Fruit fly (Drosophila melanogaster) whole organism, embryonic: Measurements from ENCODE around the gene Fur2.

Experiments used
- Abd-B ChIP-seq: fragments of 200-800 bp; sonication (Bioruptor generic); optimal IDR thresholded peaks from 2 replicates; lab custom pipeline; 2018; ENCODE audit warnings: missing biosample characterization, mild to moderate bottlenecking, missing genetic modification characterization, moderate library complexity
- B-H1 ChIP-seq: fragments of 200-800 bp; sonication (Bioruptor generic); IDR thresholded peaks from 3 replicates; pipeline ENCODE4 v1.3.6; 2022; ENCODE audit warnings: missing biosample characterization, missing genetic modification characterization
- Bdp1 ChIP-seq: fragments of 200-800 bp; sonication (Bioruptor generic); optimal IDR thresholded peaks from 3 replicates; lab custom pipeline; 2016; ENCODE audit warnings: missing biosample characterization, missing genetic modification characterization
- CG10431 ChIP-seq: fragments of 200-800 bp; sonication (Bioruptor generic); optimal IDR thresholded peaks from 3 replicates; lab custom pipeline; 2018; ENCODE audit warnings: missing biosample characterization, mild to moderate bottlenecking, missing genetic modification characterization
- CG10959 ChIP-seq: fragments of 200-800 bp; sonication (Bioruptor generic); IDR thresholded peaks from 2 replicates; pipeline ENCODE4 v1.3.6; 2022; ENCODE audit warnings: missing biosample characterization, missing genetic modification characterization
- CG11696 ChIP-seq: fragments of 200-800 bp; sonication (Bioruptor generic); IDR thresholded peaks from 2 replicates; pipeline ENCODE4 v1.3.6; 2022; ENCODE audit warnings: missing biosample characterization, missing genetic modification characterization
- CG12744 ChIP-seq: fragments of 200-800 bp; sonication (Bioruptor generic); optimal IDR thresholded peaks from 2 replicates; lab custom pipeline; 2016; ENCODE audit warnings: missing biosample characterization, missing genetic modification characterization
- CG13287 ChIP-seq: fragments of 200-800 bp; sonication (Bioruptor generic); IDR thresholded peaks from 2 replicates; pipeline ENCODE4 v1.3.6; 2022; ENCODE audit warnings: missing biosample characterization, missing genetic modification characterization; ENCODE audit not compliant: partially characterized antibody
- CG13296 ChIP-seq: fragments of 200-800 bp; sonication (Bioruptor generic); optimal IDR thresholded peaks from 3 replicates; lab custom pipeline; 2018; ENCODE audit warnings: missing biosample characterization, mild to moderate bottlenecking, missing genetic modification characterization
- CG13775 ChIP-seq: fragments of 200-800 bp; sonication (Bioruptor generic); optimal IDR thresholded peaks from 3 replicates; lab custom pipeline; 2017; ENCODE audit warnings: missing biosample characterization, mild to moderate bottlenecking, missing genetic modification characterization
- CG14965 ChIP-seq: fragments of 200-800 bp; sonication (Bioruptor generic); optimal IDR thresholded peaks from 2 replicates; lab custom pipeline; 2016; ENCODE audit warnings: missing biosample characterization, missing genetic modification characterization, borderline replicate concordance
- CG17568 ChIP-seq: fragments of 200-800 bp; sonication (Bioruptor generic); optimal IDR thresholded peaks from 2 replicates; lab custom pipeline; 2018; ENCODE audit warnings: missing biosample characterization, mild to moderate bottlenecking, missing genetic modification characterization, moderate library complexity
- CG17612 ChIP-seq: fragments of 200-800 bp; sonication (Bioruptor generic); IDR thresholded peaks from 2 replicates; pipeline ENCODE4 v1.3.6; 2022; ENCODE audit warnings: missing biosample characterization, missing genetic modification characterization
- CG1792 ChIP-seq: fragments of 200-800 bp; sonication (Bioruptor generic); optimal IDR thresholded peaks from 2 replicates; lab custom pipeline; 2016; ENCODE audit warnings: missing biosample characterization, missing genetic modification characterization
- CG2199 ChIP-seq: fragments of 200-800 bp; sonication (Bioruptor generic); IDR thresholded peaks from 3 replicates; pipeline ENCODE4 v1.3.6; 2022; ENCODE audit warnings: missing biosample characterization, missing genetic modification characterization
- CG31441 ChIP-seq: fragments of 200-800 bp; sonication (Bioruptor generic); IDR thresholded peaks from 2 replicates; pipeline ENCODE4 v1.3.6; 2022; ENCODE audit warnings: missing biosample characterization, missing genetic modification characterization
- CG32532 ChIP-seq: fragments of 200-800 bp; sonication (Bioruptor generic); IDR thresholded peaks from 2 replicates; pipeline ENCODE4 v1.3.6; 2022; ENCODE audit warnings: missing biosample characterization, missing genetic modification characterization
- CG3281 ChIP-seq: fragments of 200-800 bp; sonication (Bioruptor generic); optimal IDR thresholded peaks from 3 replicates; lab custom pipeline; 2017; ENCODE audit warnings: missing biosample characterization, mild to moderate bottlenecking, missing genetic modification characterization
- CG3847 ChIP-seq: fragments of 200-800 bp; sonication (Bioruptor generic); IDR thresholded peaks from 2 replicates; pipeline ENCODE4 v1.3.6; 2022; ENCODE audit warnings: missing biosample characterization, missing genetic modification characterization
- CG6175 ChIP-seq: fragments of 200-800 bp; sonication (Bioruptor generic); IDR thresholded peaks from 3 replicates; pipeline ENCODE4 v1.3.6; 2022; ENCODE audit warnings: missing biosample characterization, missing genetic modification characterization
- CG7839 ChIP-seq: fragments of 200-800 bp; sonication (Bioruptor generic); optimal IDR thresholded peaks from 3 replicates; lab custom pipeline; 2018; ENCODE audit warnings: missing biosample characterization, mild to moderate bottlenecking, missing genetic modification characterization, moderate library complexity
- CG8359 ChIP-seq: fragments of 200-800 bp; sonication (Bioruptor generic); optimal IDR thresholded peaks from 2 replicates; lab custom pipeline; 2017; ENCODE audit warnings: missing biosample characterization, mild to moderate bottlenecking, missing genetic modification characterization, borderline replicate concordance
- CG8388 ChIP-seq: fragments of 200-800 bp; sonication (Bioruptor generic); optimal IDR thresholded peaks from 2 replicates; lab custom pipeline; 2019; ENCODE audit warnings: missing biosample characterization, mild to moderate bottlenecking, missing genetic modification characterization, moderate library complexity
- CHES-1-like ChIP-seq: fragments of 200-800 bp; sonication (Bioruptor generic); optimal IDR thresholded peaks from 2 replicates; lab custom pipeline; 2016; ENCODE audit warnings: missing biosample characterization, missing genetic modification characterization
- Gsc ChIP-seq: fragments of 200-800 bp; sonication (Bioruptor generic); IDR thresholded peaks from 2 replicates; pipeline ENCODE4 v1.3.6; 2022; ENCODE audit warnings: missing biosample characterization, missing genetic modification characterization
- H2.0 ChIP-seq: fragments of 200-800 bp; sonication (Bioruptor generic); IDR thresholded peaks from 2 replicates; pipeline ENCODE4 v1.3.6; 2022; ENCODE audit warnings: missing biosample characterization, missing genetic modification characterization
- Hey ChIP-seq: fragments of 200-800 bp; sonication (Bioruptor generic); optimal IDR thresholded peaks from 3 replicates; lab custom pipeline; 2018; ENCODE audit warnings: missing biosample characterization, mild to moderate bottlenecking, missing genetic modification characterization
- HmgD ChIP-seq: fragments of 200-800 bp; sonication (Bioruptor generic); optimal IDR thresholded peaks from 3 replicates; lab custom pipeline; 2016; ENCODE audit warnings: missing biosample characterization, missing genetic modification characterization
- Hr78 ChIP-seq, 2 experiments: fragments of 200-800 bp in 1 of 2; fragments of >200 bp in 1 of 2; sonication (Bioruptor generic) in 1 of 2; optimal IDR thresholded peaks; 2 replicates each; lab custom pipeline; 2017 to 2019; ENCODE audit warnings: missing biosample characterization in 2 of 2, missing genetic modification characterization in 2 of 2, mild to moderate bottlenecking in 1 of 2, moderate library complexity in 1 of 2
- Lim3 ChIP-seq: fragments of 200-800 bp; sonication (Bioruptor generic); IDR thresholded peaks from 2 replicates; pipeline ENCODE4 v1.3.6; 2022; ENCODE audit warnings: missing biosample characterization, missing genetic modification characterization
- Meics ChIP-seq: fragments of 200-800 bp; sonication (Bioruptor generic); optimal IDR thresholded peaks from 2 replicates; lab custom pipeline; 2017; ENCODE audit warnings: missing biosample characterization, mild to moderate bottlenecking, missing genetic modification characterization
- Neu2 ChIP-seq: fragments of 200-800 bp; sonication (Bioruptor generic); optimal IDR thresholded peaks from 3 replicates; lab custom pipeline; 2016; ENCODE audit warnings: missing biosample characterization, missing genetic modification characterization, borderline replicate concordance
- Optix ChIP-seq: fragments of 200-800 bp; sonication (Bioruptor generic); IDR thresholded peaks from 3 replicates; pipeline ENCODE4 v1.3.6; 2022; ENCODE audit warnings: missing biosample characterization, missing genetic modification characterization
- PHDP ChIP-seq: fragments of 200-800 bp; sonication (Bioruptor generic); optimal IDR thresholded peaks from 3 replicates; lab custom pipeline; 2018; ENCODE audit warnings: missing biosample characterization, mild to moderate bottlenecking, missing genetic modification characterization, moderate library complexity
- Rfx ChIP-seq: fragments of 200-800 bp; sonication (Bioruptor generic); IDR thresholded peaks from 2 replicates; pipeline ENCODE4 v1.3.6; 2022; ENCODE audit warnings: missing biosample characterization, missing genetic modification characterization
- Sry-δ ChIP-seq: fragments of 200-800 bp; sonication (Bioruptor generic); optimal IDR thresholded peaks from 2 replicates; lab custom pipeline; 2016; ENCODE audit warnings: missing biosample characterization, missing genetic modification characterization
- Stat92E ChIP-seq, 3 experiments: fragments of >200 bp in 2 of 3; fragments of 200-800 bp in 1 of 3; sonication (Bioruptor generic) in 1 of 3; optimal IDR thresholded peaks; 2 replicates each; lab custom pipeline; 2017 to 2019; ENCODE audit warnings: missing biosample characterization in 3 of 3, missing genetic modification characterization in 3 of 3, mild to moderate bottlenecking in 1 of 3, moderate library complexity in 1 of 3
- bcd ChIP-seq: fragments of 200-800 bp; sonication (Bioruptor generic); optimal IDR thresholded peaks from 2 replicates; lab custom pipeline; 2017; ENCODE audit warnings: missing biosample characterization, mild to moderate bottlenecking, missing genetic modification characterization
- crp ChIP-seq, 2 experiments: fragments of 200-800 bp; sonication (Bioruptor generic); optimal IDR thresholded peaks; 2 replicates in 1 of 2; 3 replicates in 1 of 2; lab custom pipeline; 2017; ENCODE audit warnings: missing biosample characterization in 2 of 2, missing genetic modification characterization in 2 of 2, mild to moderate bottlenecking in 1 of 2, moderate library complexity in 1 of 2
- dpn ChIP-seq, 2 experiments: fragments of 200-800 bp; sonication (Bioruptor generic); optimal IDR thresholded peaks; 3 replicates each; lab custom pipeline; 2016; ENCODE audit warnings: missing biosample characterization in 2 of 2, missing genetic modification characterization in 2 of 2
- grn ChIP-seq: fragments of 200-800 bp; sonication (Bioruptor generic); optimal IDR thresholded peaks from 3 replicates; lab custom pipeline; 2017; ENCODE audit warnings: missing biosample characterization, missing genetic modification characterization
- kni ChIP-seq: fragments of 200-800 bp; sonication (Bioruptor generic); optimal IDR thresholded peaks from 3 replicates; lab custom pipeline; 2017; ENCODE audit warnings: mild to moderate bottlenecking, missing biosample characterization, missing genetic modification reagents, missing genetic modification characterization
- nau ChIP-seq: fragments of 200-800 bp; sonication (Bioruptor generic); optimal IDR thresholded peaks from 3 replicates; lab custom pipeline; 2017; ENCODE audit warnings: missing biosample characterization, mild to moderate bottlenecking, missing genetic modification characterization, missing genetic modification reagents
- psq ChIP-seq: fragments of 200-800 bp; sonication (Bioruptor generic); optimal IDR thresholded peaks from 2 replicates; lab custom pipeline; 2017; ENCODE audit warnings: missing biosample characterization, missing genetic modification characterization
- stwl ChIP-seq: fragments of 200-800 bp; sonication (Bioruptor generic); optimal IDR thresholded peaks from 3 replicates; lab custom pipeline; 2018; ENCODE audit warnings: missing biosample characterization, mild to moderate bottlenecking, missing genetic modification characterization, moderate library complexity
- tgo ChIP-seq: fragments of 200-800 bp; sonication (Bioruptor generic); IDR thresholded peaks from 3 replicates; pipeline ENCODE4 v1.3.6; 2022; ENCODE audit warnings: missing biosample characterization, missing genetic modification characterization
- tin ChIP-seq: fragments of 200-800 bp; sonication (Bioruptor generic); optimal IDR thresholded peaks from 3 replicates; lab custom pipeline; 2016; ENCODE audit warnings: missing biosample characterization, missing genetic modification characterization
- usp ChIP-seq: fragments of >200 bp; optimal IDR thresholded peaks from 2 replicates; lab custom pipeline; 2017; ENCODE audit warnings: missing biosample characterization, missing genetic modification characterization
- zfh1 ChIP-seq: fragments of 200-800 bp; sonication (Bioruptor generic); IDR thresholded peaks from 3 replicates; pipeline ENCODE4 v1.3.6; 2022; ENCODE audit warnings: missing biosample characterization, missing genetic modification characterization

Gene Fur2

DNA sequence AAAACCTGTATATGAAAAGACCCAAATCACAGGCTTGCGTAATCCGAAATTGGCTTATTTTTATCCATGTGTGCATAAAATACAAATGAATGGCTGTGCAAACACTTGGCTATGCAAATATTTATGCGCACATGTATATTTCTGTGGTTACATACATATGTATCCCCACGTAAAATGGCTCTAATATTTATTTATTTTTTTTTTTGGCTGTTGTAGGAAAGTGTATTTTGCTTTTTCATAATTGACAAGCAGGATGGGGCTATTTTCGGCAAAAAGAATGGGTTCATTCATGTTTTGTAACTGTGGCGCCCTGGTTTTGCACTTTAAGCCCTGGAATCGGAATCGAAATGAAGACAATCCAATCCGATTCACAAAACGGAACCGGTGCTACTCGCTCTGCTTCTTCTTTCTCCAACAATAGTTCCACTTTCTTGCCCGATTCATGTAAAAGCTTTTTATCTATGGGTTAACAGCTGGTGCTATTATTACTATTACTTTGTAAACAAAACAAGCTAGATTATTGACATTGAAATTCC is 37.7 kb upstream of the Fur2 start (continued):
- TF ChIP-seq dpn (GFP tag; optimal IDR thresholded peaks at IDR 0.05; lab: Kevin White, UChicago) (peak; percentile 73 to 80), CG13287 (peak; percentile 19; the same call in 1 of the 2 replicates), B-H1 (peak; percentile 75; the same call in 2 of the 3 replicates), Bdp1 (peak; percentile 34), PHDP (peak; percentile 67), crp (GFP tag; optimal IDR thresholded peaks at IDR 0.05; lab: Kevin White, UChicago) (peak in 1 of 2 experiments; percentile 18), CG3847 (GFP tag; lab: Robert Waterston, UW) (peak; percentile 65), CG10431 (GFP tag; lab: Kevin White, UChicago) (peak; percentile 0), tin (GFP tag; lab: Kevin White, UChicago) (peak; percentile 77), CG11696 (peak; percentile 64; the same call in 1 of the 2 replicates), Hey (no peak), CG3281 (GFP tag; lab: Kevin White, UChicago) (peak; percentile 76), Sry-δ (peak; percentile 44), CG14965 (GFP tag; lab: Kevin White, UChicago) (no peak), kni (GFP tag; lab: Kevin White, UChicago) (peak; percentile 49), tgo (peak; percentile 73), Hr78 (GFP tag; optimal IDR thresholded peaks at IDR 0.05; lab: Kevin White, UChicago) (no peak), CG8359 (GFP tag; lab: Kevin White, UChicago) (no peak), bcd (peak; percentile 75), zfh1 (GFP tag; lab: Robert Waterston, UW) (peak; percentile 78), CG7839 (tag; lab: Kevin White, UChicago) (peak; percentile 74), H2.0 (GFP tag; lab: Robert Waterston, UW) (peak; percentile 61), CG32532 (GFP tag; lab: Robert Waterston, UW) (peak; percentile 87), CG13296 (GFP tag; lab: Kevin White, UChicago) (peak; percentile 65), Gsc (GFP tag; lab: Robert Waterston, UW) (no peak), CG2199 (GFP tag; lab: Robert Waterston, UW) (no peak), CG31441 (GFP tag; lab: Robert Waterston, UW) (peak; percentile 52; the same call in 1 of the 2 replicates), CG6175 (GFP tag; lab: Robert Waterston, UW) (peak; percentile 41; the same call in 1 of the 3 replicates), Abd-B (GFP tag; lab: Kevin White, UChicago) (no peak), Lim3 (0 out of 2 replicates have a peak, but pooled peaks have one; percentile 15), Meics (GFP tag; lab: Kevin White, UChicago) (peak; percentile 78), psq (no peak), grn (GFP tag; lab: Kevin White, UChicago) (no peak), Optix (GFP tag; lab: Robert Waterston, UW) (peak; percentile 62; the same call in 1 of the 3 replicates), nau (GFP tag; lab: Kevin White, UChicago) (peak; percentile 38), CG8388 (GFP tag; lab: Kevin White, UChicago) (peak; percentile 57), usp (GFP tag; lab: Kevin White, UChicago) (no peak), CHES-1-like (peak; percentile 73), Neu2 (GFP tag; lab: Kevin White, UChicago) (no peak), CG12744 (GFP tag; lab: Kevin White, UChicago) (peak; percentile 47), CG17612 (GFP tag; lab: Robert Waterston, UW) (peak; percentile 45; the same call in 1 of the 2 replicates), CG10959 (GFP tag; lab: Robert Waterston, UW) (peak; percentile 58; the same call in 1 of the 2 replicates), Stat92E (GFP tag; optimal IDR thresholded peaks at IDR 0.05; lab: Kevin White, UChicago) (no peak), Rfx (GFP tag; lab: Robert Waterston, UW) (peak; percentile 85), CG17568 (peak; percentile 62), stwl (tag; lab: Kevin White, UChicago) (no peak), CG13775 (GFP tag; lab: Kevin White, UChicago) (peak; percentile 74), CG1792 (GFP tag; lab: Kevin White, UChicago) (peak; percentile 37), HmgD (GFP tag; lab: Kevin White, UChicago) (peak; percentile 6)
